Worm (Caenorhabditis elegans) whole organism, young adult: Measurements from ENCODE around the gene pab-2.

Experiments used
- B0035.1 ChIP-seq: sonication (generic microtip); optimal IDR thresholded peaks from 2 replicates; lab custom pipeline; 2016; ENCODE audit warnings: missing genetic modification characterization, mild to moderate bottlenecking, missing compliant biosample characterization, missing genotype, missing genetic modification reagents
- B0261.1 ChIP-seq: sonication (generic microtip); optimal IDR thresholded peaks from 2 replicates; lab custom pipeline; 2016; ENCODE audit warnings: mild to moderate bottlenecking, missing genetic modification characterization, moderate library complexity, missing compliant biosample characterization
- B0336.3 ChIP-seq: fragments of 200-800 bp; sonication (Bioruptor generic); IDR thresholded peaks from 2 replicates; pipeline ENCODE4 v1.3.6; 2022; ENCODE audit warnings: missing genetic modification characterization, missing compliant biosample characterization
- F10E7.11 ChIP-seq: sonication (generic microtip); optimal IDR thresholded peaks from 2 replicates; lab custom pipeline; 2017; ENCODE audit warnings: mild to moderate bottlenecking, missing genetic modification characterization, moderate library complexity, missing compliant biosample characterization
- F22D6.2 ChIP-seq: sonication (generic microtip); optimal IDR thresholded peaks from 2 replicates; lab custom pipeline; 2016; ENCODE audit warnings: mild to moderate bottlenecking, missing genetic modification characterization, missing compliant biosample characterization
- F23B12.7 ChIP-seq: sonication (generic microtip); optimal IDR thresholded peaks from 2 replicates; lab custom pipeline; 2017; ENCODE audit warnings: missing genetic modification characterization, mild to moderate bottlenecking, missing compliant biosample characterization, antibody characterized with exemption, moderate library complexity; ENCODE audit not compliant: insufficient read depth
- F55B11.4 ChIP-seq: sonication (generic microtip); optimal IDR thresholded peaks from 2 replicates; lab custom pipeline; 2016; ENCODE audit warnings: missing compliant biosample characterization, missing genetic modification characterization, borderline replicate concordance; ENCODE audit not compliant: insufficient read depth
- K12H6.12 ChIP-seq: fragments of 200-800 bp; sonication (Bioruptor generic); optimal IDR thresholded peaks from 2 replicates; lab custom pipeline; 2018; ENCODE audit warnings: mild to moderate bottlenecking, missing genetic modification characterization, missing compliant biosample characterization
- T07F8.4 ChIP-seq: sonication (generic microtip); optimal IDR thresholded peaks from 2 replicates; lab custom pipeline; 2016; ENCODE audit warnings: mild to moderate bottlenecking, missing genetic modification characterization, moderate library complexity, missing compliant biosample characterization
- Y53G8AR.9 ChIP-seq: fragments of 200-800 bp; sonication (Bioruptor generic); conservative IDR thresholded peaks from 2 replicates; pipeline ENCODE4 v1.3.6; 2022; ENCODE audit warnings: missing genetic modification reagents, missing genetic modification characterization, missing compliant biosample characterization
- Y56A3A.18 ChIP-seq: fragments of 200-800 bp; sonication (Bioruptor generic); IDR thresholded peaks from 2 replicates; pipeline ENCODE4 v1.3.6; 2022; ENCODE audit warnings: missing genetic modification reagents, missing genetic modification characterization, missing compliant biosample characterization
- Y79H2A.3 ChIP-seq: fragments of 200-800 bp; sonication (Bioruptor generic); conservative IDR thresholded peaks from 2 replicates; pipeline ENCODE4 v1.3.6; 2022; ENCODE audit warnings: missing genetic modification reagents, missing genetic modification characterization, missing compliant biosample characterization
- aptf-3 ChIP-seq: fragments of 200-800 bp; sonication (Bioruptor generic); IDR thresholded peaks from 2 replicates; pipeline ENCODE4 v1.3.6; 2022; ENCODE audit warnings: missing genetic modification characterization, missing compliant biosample characterization
- atf-7 ChIP-seq: sonication (generic microtip); optimal IDR thresholded peaks from 2 replicates; lab custom pipeline; 2017; ENCODE audit warnings: mild to moderate bottlenecking, missing genetic modification characterization, missing compliant biosample characterization
- athp-1 ChIP-seq: sonication (generic microtip); optimal IDR thresholded peaks from 2 replicates; lab custom pipeline; 2017; ENCODE audit warnings: mild to moderate bottlenecking, missing genetic modification characterization, missing compliant biosample characterization
- cebp-1 ChIP-seq, 2 experiments: fragments of 200-800 bp in 1 of 2; sonication (Bioruptor generic) in 1 of 2; sonication (generic microtip) in 1 of 2; IDR thresholded peaks in 1 of 2; optimal IDR thresholded peaks in 1 of 2; 2 replicates each; pipeline versions ENCODE4 v1.3.6 to Lab custom; 2017 to 2022; ENCODE audit warnings: missing compliant biosample characterization in 2 of 2, missing genetic modification characterization in 2 of 2, mild to moderate bottlenecking in 1 of 2, missing genetic modification reagents in 1 of 2, moderate library complexity in 1 of 2
- cebp-2 ChIP-seq: fragments of 200-800 bp; sonication (Bioruptor generic); IDR thresholded peaks from 2 replicates; pipeline ENCODE4 v1.3.6; 2022; ENCODE audit warnings: missing genetic modification characterization, missing compliant biosample characterization
- ceh-100 ChIP-seq: fragments of 200-800 bp; sonication (Bioruptor generic); IDR thresholded peaks from 2 replicates; pipeline ENCODE4 v1.3.6; 2022; ENCODE audit warnings: missing genetic modification reagents, missing genetic modification characterization, missing compliant biosample characterization
- ceh-27 ChIP-seq: fragments of 200-800 bp; sonication (Bioruptor generic); optimal IDR thresholded peaks from 2 replicates; lab custom pipeline; 2018; ENCODE audit warnings: mild to moderate bottlenecking, missing genetic modification characterization, moderate library complexity, missing compliant biosample characterization
- ceh-40 ChIP-seq: fragments of 200-800 bp; sonication (Bioruptor generic); IDR thresholded peaks from 2 replicates; pipeline ENCODE4 v1.3.6; 2022; ENCODE audit warnings: missing genetic modification characterization, missing compliant biosample characterization
- dox-1 ChIP-seq: fragments of 200-800 bp; sonication (Bioruptor generic); IDR thresholded peaks from 2 replicates; pipeline ENCODE4 v1.3.6; 2022; ENCODE audit warnings: missing genetic modification reagents, missing genetic modification characterization, missing compliant biosample characterization
- dpff-1 ChIP-seq: sonication (generic microtip); optimal IDR thresholded peaks from 2 replicates; lab custom pipeline; 2017; ENCODE audit warnings: mild to moderate bottlenecking, missing genetic modification characterization, missing compliant biosample characterization
- ekl-4 ChIP-seq: fragments of 200-800 bp; sonication (Bioruptor generic); IDR thresholded peaks from 2 replicates; pipeline ENCODE4 v1.3.6; 2022; ENCODE audit warnings: missing genetic modification reagents, missing genetic modification characterization, missing compliant biosample characterization
- gei-17 ChIP-seq: fragments of 200-800 bp; sonication (Bioruptor generic); optimal IDR thresholded peaks from 2 replicates; lab custom pipeline; 2018; ENCODE audit warnings: mild to moderate bottlenecking, missing genetic modification characterization, missing compliant biosample characterization
- hmg-20 ChIP-seq: fragments of 200-800 bp; sonication (Bioruptor generic); IDR thresholded peaks from 2 replicates; pipeline ENCODE4 v1.3.6; 2022; ENCODE audit warnings: missing genetic modification reagents, missing genetic modification characterization, missing compliant biosample characterization
- let-607 ChIP-seq, 2 experiments: fragments of 200-800 bp in 1 of 2; sonication (Bioruptor generic) in 1 of 2; sonication (generic microtip) in 1 of 2; optimal IDR thresholded peaks; 2 replicates each; lab custom pipeline; 2016 to 2018; ENCODE audit warnings: mild to moderate bottlenecking in 2 of 2, missing compliant biosample characterization in 2 of 2, missing genetic modification characterization in 2 of 2, moderate library complexity in 2 of 2, missing genotype in 1 of 2
- lin-35 ChIP-seq, 3 experiments: fragments of 150-350 bp in 2 of 3; sonication (generic microtip) in 1 of 3; optimal IDR thresholded peaks; 2 replicates each; lab custom pipeline; 2014 to 2018; ENCODE audit warnings: missing biosample characterization in 3 of 3, missing genetic modification characterization in 3 of 3, missing genetic modification reagents in 3 of 3
- lin-54 ChIP-seq: fragments of 200-800 bp; sonication (Bioruptor generic); optimal IDR thresholded peaks from 2 replicates; lab custom pipeline; 2018; ENCODE audit warnings: mild to moderate bottlenecking, missing genetic modification characterization, missing compliant biosample characterization
- madf-10 ChIP-seq: sonication (generic microtip); optimal IDR thresholded peaks from 2 replicates; lab custom pipeline; 2016; ENCODE audit warnings: mild to moderate bottlenecking, missing genetic modification characterization, missing compliant biosample characterization
- madf-8 ChIP-seq: fragments of 200-800 bp; sonication (Bioruptor generic); conservative IDR thresholded peaks from 2 replicates; pipeline ENCODE4 v1.3.6; 2022; ENCODE audit warnings: missing genetic modification reagents, missing genetic modification characterization, missing compliant biosample characterization
- mcd-1 ChIP-seq: fragments of 200-800 bp; sonication (Bioruptor generic); IDR thresholded peaks from 2 replicates; pipeline ENCODE4 v1.3.6; 2022; ENCODE audit warnings: missing genetic modification reagents, missing genetic modification characterization, missing compliant biosample characterization
- nfya-1 ChIP-seq: sonication (generic microtip); optimal IDR thresholded peaks from 2 replicates; lab custom pipeline; 2017; ENCODE audit warnings: antibody characterized with exemption, missing compliant biosample characterization, missing genetic modification characterization, borderline replicate concordance; ENCODE audit not compliant: insufficient read depth
- nfyb-1 ChIP-seq: fragments of 200-800 bp; sonication (Bioruptor generic); IDR thresholded peaks from 2 replicates; pipeline ENCODE4 v1.3.6; 2022; ENCODE audit warnings: missing genetic modification reagents, missing genetic modification characterization, missing compliant biosample characterization
- nhr-179 ChIP-seq: sonication (generic microtip); optimal IDR thresholded peaks from 2 replicates; lab custom pipeline; 2016; ENCODE audit warnings: mild to moderate bottlenecking, missing genetic modification characterization, missing compliant biosample characterization
- nhr-80 ChIP-seq: sonication (generic microtip); optimal IDR thresholded peaks from 2 replicates; lab custom pipeline; 2016; ENCODE audit warnings: missing genetic modification characterization, missing compliant biosample characterization
- rcor-1 ChIP-seq: fragments of 200-800 bp; sonication (Bioruptor generic); IDR thresholded peaks from 2 replicates; pipeline ENCODE4 v1.3.6; 2022; ENCODE audit warnings: missing genetic modification reagents, missing genetic modification characterization, missing compliant biosample characterization
- repo-1 ChIP-seq: sonication (generic microtip); optimal IDR thresholded peaks from 2 replicates; lab custom pipeline; 2017; ENCODE audit warnings: mild to moderate bottlenecking, missing genetic modification characterization, missing compliant biosample characterization
- snpc-1.3 ChIP-seq: sonication (generic microtip); optimal IDR thresholded peaks from 2 replicates; lab custom pipeline; 2017; ENCODE audit warnings: missing genetic modification characterization, mild to moderate bottlenecking, missing compliant biosample characterization, antibody characterized with exemption, moderate library complexity, missing genotype, missing genetic modification reagents; ENCODE audit not compliant: insufficient read depth
- snpc-4 ChIP-seq, 5 experiments: fragments of 150-350 bp in 1 of 5; sonication (generic microtip) in 4 of 5; optimal IDR thresholded peaks; 2 replicates each; lab custom pipeline; 2014 to 2018; ENCODE audit warnings: missing genetic modification characterization in 5 of 5, missing biosample characterization in 3 of 5, antibody characterized with exemption in 2 of 5, mild to moderate bottlenecking in 2 of 5, missing compliant biosample characterization in 2 of 5, missing genotype in 2 of 5, moderate library complexity in 2 of 5, missing genetic modification reagents in 1 of 5
- somi-1 ChIP-seq: fragments of 200-800 bp; sonication (Bioruptor generic); optimal IDR thresholded peaks from 2 replicates; lab custom pipeline; 2018; ENCODE audit warnings: mild to moderate bottlenecking, missing genetic modification characterization, missing compliant biosample characterization
- tbp1 ChIP-seq: fragments of 200-800 bp; sonication (Bioruptor generic); optimal IDR thresholded peaks from 2 replicates; lab custom pipeline; 2018; ENCODE audit warnings: mild to moderate bottlenecking, missing genetic modification characterization, missing compliant biosample characterization
- tbx-9 ChIP-seq: sonication (generic microtip); optimal IDR thresholded peaks from 2 replicates; lab custom pipeline; 2016; ENCODE audit warnings: borderline replicate concordance, missing genetic modification characterization, inconsistent platforms, missing compliant biosample characterization
- tlf-1 ChIP-seq: fragments of 200-800 bp; sonication (Bioruptor generic); optimal IDR thresholded peaks from 2 replicates; lab custom pipeline; 2018; ENCODE audit warnings: mild to moderate bottlenecking, missing genetic modification characterization, missing compliant biosample characterization
- unc-130 ChIP-seq: sonication (generic microtip); optimal IDR thresholded peaks from 2 replicates; lab custom pipeline; 2016; ENCODE audit warnings: missing genetic modification reagents, missing genetic modification characterization, missing compliant biosample characterization
- unc-62 ChIP-seq: fragments of 150-350 bp; optimal IDR thresholded peaks from 2 replicates; lab custom pipeline; 2014; ENCODE audit warnings: missing biosample characterization, missing genetic modification reagents, missing genetic modification characterization
- xnd-1 ChIP-seq: sonication (generic microtip); optimal IDR thresholded peaks from 2 replicates; lab custom pipeline; 2016; ENCODE audit warnings: missing genotype, missing genetic modification reagents, missing genetic modification characterization, missing compliant biosample characterization

The pab-2 gene

DNA sequence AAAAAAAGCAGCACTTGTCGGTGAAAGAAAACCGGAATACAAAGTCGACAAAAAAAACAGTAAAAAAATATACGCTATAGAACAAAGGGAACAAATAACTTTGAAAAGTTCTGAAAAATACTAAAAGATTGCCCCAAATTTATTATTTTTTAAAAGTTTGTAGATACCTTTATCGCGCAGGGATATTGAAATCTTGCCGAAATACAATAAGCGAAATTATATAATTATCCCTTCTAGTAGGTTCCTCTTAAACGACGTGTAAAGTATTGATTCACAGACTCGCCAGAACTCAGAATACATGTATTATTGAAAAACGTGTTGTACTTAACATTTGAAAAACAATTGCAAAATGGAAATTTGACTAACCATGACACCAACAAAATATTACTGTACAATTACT lies 12.8 kb downstream of the pab-2 start:
- TF ChIP-seq snpc-4 (GFP tag; optimal IDR thresholded peaks at IDR 0.05; lab: Kevin White, UChicago) (no peak), snpc-4 (tag; optimal IDR thresholded peaks at IDR 0.05; lab: Kevin White, UChicago) (peak in 3 of 4 experiments; percentile 52 to 64 (median 63)), nfya-1 (tag; lab: Kevin White, UChicago) (no peak), K12H6.12 (tag; lab: Kevin White, UChicago) (peak; percentile 52), F23B12.7 (tag; lab: Kevin White, UChicago) (peak; percentile 76), xnd-1 (tag; lab: Kevin White, UChicago) (no peak), nhr-80 (tag; lab: Kevin White, UChicago) (peak; percentile 55), B0035.1 (tag; lab: Kevin White, UChicago) (peak; percentile 67), Y79H2A.3 (GFP tag; lab: Robert Waterston, UW) (no peak), unc-62 (no peak), F10E7.11 (peak; percentile 34), let-607 (tag; optimal IDR thresholded peaks at IDR 0.05; lab: Kevin White, UChicago) (peak in 1 of 2 experiments; percentile 71), tbx-9 (tag; lab: Kevin White, UChicago) (no peak), dox-1 (GFP tag; lab: Robert Waterston, UW) (peak; percentile 70), tlf-1 (GFP tag; lab: Kevin White, UChicago) (peak; percentile 82), Y53G8AR.9 (GFP tag; lab: Robert Waterston, UW) (peak; percentile 52; the same call in 1 of the 2 replicates), madf-8 (GFP tag; lab: Robert Waterston, UW) (no peak), F55B11.4 (tag; lab: Kevin White, UChicago) (no peak), cebp-2 (0 out of 2 replicates have a peak, but pooled peaks have one; percentile 53), Y56A3A.18 (GFP tag; lab: Robert Waterston, UW) (peak; percentile 75; the same call in 1 of the 2 replicates), athp-1 (tag; lab: Kevin White, UChicago) (no peak), snpc-1.3 (tag; lab: Kevin White, UChicago) (no peak), F22D6.2 (tag; lab: Kevin White, UChicago) (peak; percentile 74), cebp-1 (GFP tag; IDR thresholded peaks at IDR 0.05; lab: Robert Waterston, UW) (no peak; the same call in 1 of the 2 replicates), cebp-1 (tag; optimal IDR thresholded peaks at IDR 0.05; lab: Kevin White, UChicago) (peak; percentile 83), mcd-1 (GFP tag; lab: Robert Waterston, UW) (peak; percentile 63), tbp1 (GFP tag; lab: Kevin White, UChicago) (peak; percentile 74), unc-130 (GFP tag; lab: Kevin White, UChicago) (no peak), rcor-1 (peak; percentile 78), gei-17 (GFP tag; lab: Kevin White, UChicago) (peak; percentile 95), madf-10 (tag; lab: Kevin White, UChicago) (peak; percentile 72), ceh-100 (GFP tag; lab: Robert Waterston, UW) (0 out of 2 replicates have a peak, but pooled peaks have one; percentile 11), ekl-4 (GFP tag; lab: Robert Waterston, UW) (peak; percentile 42; the same call in 1 of the 2 replicates), repo-1 (tag; lab: Kevin White, UChicago) (peak; percentile 71), aptf-3 (GFP tag; lab: Robert Waterston, UW) (no peak), lin-35 (GFP tag; optimal IDR thresholded peaks at IDR 0.05; lab: Kevin White, UChicago) (peak in 2 of 3 experiments; percentile 24 to 89), dpff-1 (no peak), somi-1 (GFP tag; lab: Kevin White, UChicago) (peak; percentile 71), nhr-179 (no peak), ceh-40 (no peak), lin-54 (peak; percentile 60), atf-7 (peak; percentile 66), hmg-20 (GFP tag; lab: Robert Waterston, UW) (peak; percentile 71; the same call in 1 of the 2 replicates), T07F8.4 (tag; lab: Kevin White, UChicago) (peak; percentile 14), nfyb-1 (GFP tag; lab: Robert Waterston, UW) (peak; percentile 73), B0261.1 (peak; percentile 57), ceh-27 (peak; percentile 76), B0336.3 (GFP tag; lab: Robert Waterston, UW) (peak; percentile 74)
